Fruit fly (Drosophila melanogaster): ENCODE measurements around the gene agt.

DNA sequence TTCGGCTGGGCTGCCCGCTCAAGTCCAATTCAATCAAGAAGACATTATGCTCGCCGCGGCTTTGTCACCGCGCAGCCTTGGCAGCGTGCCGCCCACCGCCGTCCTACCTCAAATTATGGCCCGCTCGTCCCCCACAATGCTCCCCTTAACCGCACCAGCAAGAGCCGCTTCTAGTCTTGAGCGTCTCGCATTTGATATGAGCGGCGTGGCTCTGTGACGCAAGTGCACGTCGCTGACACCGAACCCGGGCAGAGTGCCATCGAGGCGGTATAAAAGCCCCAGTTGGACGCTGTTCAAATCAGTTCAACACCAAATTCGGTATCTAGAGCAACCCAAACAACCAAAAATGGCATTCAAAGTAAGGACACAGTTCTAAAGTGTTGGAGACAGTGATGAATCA, 26.5 kb upstream of the agt start, which contains the start of gene Ccp84Ag:
- TF ChIP-seq HLHmδ (GFP tag; optimal IDR thresholded peaks at IDR 0.05) (no peak), tgo (GFP tag; IDR thresholded peaks at IDR 0.05) (no peak), CG14050 (GFP tag; IDR thresholded peaks at IDR 0.05) (no peak), eve (GFP tag; optimal IDR thresholded peaks at IDR 0.05) (no peak), CG9437 (GFP tag; optimal IDR thresholded peaks at IDR 0.05) (no peak), inv (GFP tag; IDR thresholded peaks at IDR 0.05; ENCODE audit: partially characterized antibody) (no peak), HHEX (GFP tag; optimal IDR thresholded peaks at IDR 0.05) (no peak), insv (GFP tag; optimal IDR thresholded peaks at IDR 0.05) (no peak), Tbp (GFP tag; optimal IDR thresholded peaks at IDR 0.05) (no peak), CG4424 (GFP tag; optimal IDR thresholded peaks at IDR 0.05) (no peak), CG17912 (GFP tag; optimal IDR thresholded peaks at IDR 0.05) (no peak), CG12942 (GFP tag; optimal IDR thresholded peaks at IDR 0.05) (no peak)

All from whole organism, embryonic.